Worm (Caenorhabditis elegans) whole organism, L2 larva: ENCODE results near the gene sdz-26.

Source experiments
- R02D3.7 ChIP-seq: fragments of 150-350 bp; optimal IDR thresholded peaks from 2 replicates; lab custom pipeline; 2014; ENCODE audit warnings: missing biosample characterization, missing genetic modification characterization
- aly-2 ChIP-seq: fragments of 150-350 bp; optimal IDR thresholded peaks from 2 replicates; lab custom pipeline; 2014; ENCODE audit warnings: missing biosample characterization, missing genetic modification characterization
- dmd-4 ChIP-seq: sonication (generic microtip); optimal IDR thresholded peaks from 2 replicates; lab custom pipeline; 2017; ENCODE audit warnings: missing biosample characterization, missing genetic modification characterization
- elt-1 ChIP-seq: fragments of 150-350 bp; optimal IDR thresholded peaks from 2 replicates; lab custom pipeline; 2014; ENCODE audit warnings: missing biosample characterization, missing genetic modification characterization
- lin-11 ChIP-seq: fragments of 150-350 bp; sonication (generic microtip); optimal IDR thresholded peaks from 2 replicates; lab custom pipeline; 2014; ENCODE audit warnings: missing biosample characterization, missing genetic modification characterization, inconsistent platforms, mixed read lengths
- nhr-12 ChIP-seq: fragments of 150-350 bp; optimal IDR thresholded peaks from 2 replicates; lab custom pipeline; 2014; ENCODE audit warnings: missing biosample characterization, missing genetic modification characterization
- skn-1 ChIP-seq: sonication (generic microtip); optimal IDR thresholded peaks from 2 replicates; lab custom pipeline; 2017; ENCODE audit warnings: missing biosample characterization, missing genetic modification characterization
- unc-62 ChIP-seq: fragments of 150-350 bp; optimal IDR thresholded peaks from 2 replicates; lab custom pipeline; 2014; ENCODE audit warnings: missing biosample characterization, missing genetic modification reagents, missing genetic modification characterization

- TF ChIP-seq skn-1 = no peak
- TF ChIP-seq dmd-4 (tag; lab: Kevin White, UChicago) = no peak
- no peak for TF ChIP-seq R02D3.7
- TF ChIP-seq unc-62 (GFP tag; lab: Kevin White, UChicago) = no peak
- no peak for TF ChIP-seq elt-1 (tag; lab: Kevin White, UChicago)
- no peak for TF ChIP-seq lin-11 (tag; lab: Kevin White, UChicago)
- TF ChIP-seq nhr-12 (tag; lab: Kevin White, UChicago) = no peak
- no peak for TF ChIP-seq aly-2 (tag; lab: Kevin White, UChicago)
These were observed 29.2 kb downstream of the sdz-26 start, which contains the start of gene dsb-2 for ce11 chrII:14410768-14411167.
